Worm (Caenorhabditis elegans) whole organism, mixed stage, embryonic: ENCODE measurements around the gene gcy-34.

ENCODE experiments used
- blmp-1 ChIP-seq: fragments of 150-350 bp; optimal IDR thresholded peaks from 2 replicates; lab custom pipeline; 2014; ENCODE audit warnings: missing biosample characterization, missing genetic modification characterization
- ceh-43 ChIP-seq: fragments of 200-800 bp; sonication (Bioruptor generic); optimal IDR thresholded peaks from 2 replicates; lab custom pipeline; 2018; ENCODE audit warnings: mild to moderate bottlenecking, missing genetic modification characterization, moderate library complexity, missing compliant biosample characterization
- elt-3 ChIP-seq: fragments of 150-350 bp; optimal IDR thresholded peaks from 2 replicates; lab custom pipeline; 2014; ENCODE audit warnings: missing biosample characterization, missing genetic modification characterization
- hlh-1 ChIP-seq: fragments of 150-350 bp; optimal IDR thresholded peaks from 2 replicates; lab custom pipeline; 2014; ENCODE audit warnings: missing biosample characterization, missing genetic modification reagents, missing genetic modification characterization
- lsy-2 ChIP-seq: fragments of 150-350 bp; optimal IDR thresholded peaks from 2 replicates; lab custom pipeline; 2014; ENCODE audit warnings: missing biosample characterization, missing genetic modification characterization
- mab-5 ChIP-seq: fragments of 150-350 bp; optimal IDR thresholded peaks from 2 replicates; lab custom pipeline; 2014; ENCODE audit warnings: missing biosample characterization, missing genetic modification characterization
- nhr-12 ChIP-seq: fragments of 150-350 bp; optimal IDR thresholded peaks from 2 replicates; lab custom pipeline; 2014; ENCODE audit warnings: missing biosample characterization, missing genetic modification characterization
- nhr-28 ChIP-seq: fragments of 150-350 bp; optimal IDR thresholded peaks from 2 replicates; lab custom pipeline; 2014; ENCODE audit warnings: missing biosample characterization, missing genetic modification characterization
- pha-4 ChIP-seq: fragments of 150-350 bp; optimal IDR thresholded peaks from 2 replicates; lab custom pipeline; 2018; ENCODE audit warnings: missing biosample characterization, missing genetic modification reagents, missing genetic modification characterization
- ztf-11 ChIP-seq: fragments of 150-350 bp; optimal IDR thresholded peaks from 2 replicates; lab custom pipeline; 2014; ENCODE audit warnings: missing biosample characterization, missing genetic modification characterization

ce11 chrV:13409089-13409488 is 23.4 kb upstream of the gcy-34 start:
- TF ChIP-seq blmp-1 (tag; lab: Kevin White, UChicago): no peak
- no peak for TF ChIP-seq mab-5 (tag; lab: Kevin White, UChicago)
- no peak for TF ChIP-seq nhr-28 (tag; lab: Kevin White, UChicago)
- TF ChIP-seq ceh-43 (GFP tag; lab: Kevin White, UChicago): no peak
- TF ChIP-seq ztf-11 (tag; lab: Kevin White, UChicago): no peak
- no peak for TF ChIP-seq hlh-1
- TF ChIP-seq nhr-12: no peak
- no peak for TF ChIP-seq elt-3
- no peak for TF ChIP-seq lsy-2
- TF ChIP-seq pha-4: no peak
